Worm (Caenorhabditis elegans) whole organism, late embryonic: ENCODE measurements around the gene C30G7.2.

Source experiments
- F13H6.1 ChIP-seq: sonication (generic microtip); optimal IDR thresholded peaks from 2 replicates; lab custom pipeline; 2016; ENCODE audit warnings: missing genetic modification characterization, missing compliant biosample characterization
- ama-1 ChIP-seq: fragments of 150-350 bp; optimal IDR thresholded peaks from 2 replicates; lab custom pipeline; 2014
- ceh-45 ChIP-seq: fragments of 200-800 bp; sonication (Bioruptor generic); IDR thresholded peaks from 2 replicates; pipeline ENCODE4 v1.3.6; 2022; ENCODE audit warnings: missing genetic modification reagents, missing genetic modification characterization, missing compliant biosample characterization
- dve-1 ChIP-seq: sonication (generic microtip); optimal IDR thresholded peaks from 2 replicates; lab custom pipeline; 2017; ENCODE audit warnings: antibody characterized with exemption, mild to moderate bottlenecking, missing genetic modification characterization, missing compliant biosample characterization
- fkh-10 ChIP-seq: fragments of 150-350 bp; optimal IDR thresholded peaks from 2 replicates; lab custom pipeline; 2014; ENCODE audit warnings: missing biosample characterization, missing genetic modification reagents, missing genetic modification characterization
- fkh-6 ChIP-seq: sonication (generic microtip); optimal IDR thresholded peaks from 2 replicates; lab custom pipeline; 2016; ENCODE audit warnings: missing genetic modification characterization, missing compliant biosample characterization
- hlh-30 ChIP-seq: sonication (generic microtip); optimal IDR thresholded peaks from 2 replicates; lab custom pipeline; 2017; ENCODE audit warnings: antibody characterized with exemption, missing genetic modification characterization, missing compliant biosample characterization; ENCODE audit not compliant: insufficient read depth
- lim-6 ChIP-seq: sonication (generic microtip); optimal IDR thresholded peaks from 2 replicates; lab custom pipeline; 2016; ENCODE audit warnings: missing genetic modification characterization, missing compliant biosample characterization
- madf-2 ChIP-seq: sonication (generic microtip); optimal IDR thresholded peaks from 2 replicates; lab custom pipeline; 2017; ENCODE audit warnings: missing genetic modification characterization, missing compliant biosample characterization
- npax-4 ChIP-seq: sonication (generic microtip); optimal IDR thresholded peaks from 2 replicates; lab custom pipeline; 2016; ENCODE audit warnings: missing genetic modification characterization, missing compliant biosample characterization
- pag-3 ChIP-seq: sonication (generic microtip); optimal IDR thresholded peaks from 2 replicates; lab custom pipeline; 2016; ENCODE audit warnings: missing compliant biosample characterization, missing genetic modification characterization, borderline replicate concordance
- pat-9 ChIP-seq: fragments of 200-800 bp; sonication (Bioruptor generic); optimal IDR thresholded peaks from 2 replicates; lab custom pipeline; 2018; ENCODE audit warnings: mild to moderate bottlenecking, missing genetic modification characterization, moderate library complexity, missing compliant biosample characterization
- pha-2 ChIP-seq: sonication (generic microtip); optimal IDR thresholded peaks from 2 replicates; lab custom pipeline; 2017; ENCODE audit warnings: mild to moderate bottlenecking, missing genetic modification characterization, missing compliant biosample characterization
- pqm-1 ChIP-seq: sonication (generic microtip); optimal IDR thresholded peaks from 2 replicates; lab custom pipeline; 2016; ENCODE audit warnings: missing genetic modification characterization, missing compliant biosample characterization
- pros-1 ChIP-seq: fragments of 150-350 bp; optimal IDR thresholded peaks from 2 replicates; lab custom pipeline; 2014; ENCODE audit warnings: missing biosample characterization, missing genetic modification reagents, missing genetic modification characterization
- ref-2 ChIP-seq: sonication (generic microtip); optimal IDR thresholded peaks from 2 replicates; lab custom pipeline; 2016; ENCODE audit warnings: missing genetic modification characterization, missing compliant biosample characterization
- sox-4 ChIP-seq: sonication (generic microtip); optimal IDR thresholded peaks from 2 replicates; lab custom pipeline; 2017; ENCODE audit warnings: mild to moderate bottlenecking, missing genetic modification characterization, inconsistent platforms, missing compliant biosample characterization
- tbx-7 ChIP-seq: sonication (generic microtip); optimal IDR thresholded peaks from 2 replicates; lab custom pipeline; 2016; ENCODE audit warnings: missing genotype, missing genetic modification characterization, missing compliant biosample characterization
- ttx-3 ChIP-seq: sonication (generic microtip); optimal IDR thresholded peaks from 2 replicates; lab custom pipeline; 2016; ENCODE audit warnings: missing genetic modification reagents, missing genetic modification characterization, missing compliant biosample characterization
- unc-42 ChIP-seq: sonication (generic microtip); optimal IDR thresholded peaks from 2 replicates; lab custom pipeline; 2016; ENCODE audit warnings: missing genotype, missing genetic modification characterization, missing compliant biosample characterization
- unc-86 ChIP-seq: sonication (generic microtip); optimal IDR thresholded peaks from 2 replicates; lab custom pipeline; 2016; ENCODE audit warnings: missing genetic modification characterization, missing compliant biosample characterization
- ztf-16 ChIP-seq: sonication (generic microtip); optimal IDR thresholded peaks from 2 replicates; lab custom pipeline; 2017; ENCODE audit warnings: missing genetic modification characterization, missing compliant biosample characterization

Gene C30G7.2

DNA sequence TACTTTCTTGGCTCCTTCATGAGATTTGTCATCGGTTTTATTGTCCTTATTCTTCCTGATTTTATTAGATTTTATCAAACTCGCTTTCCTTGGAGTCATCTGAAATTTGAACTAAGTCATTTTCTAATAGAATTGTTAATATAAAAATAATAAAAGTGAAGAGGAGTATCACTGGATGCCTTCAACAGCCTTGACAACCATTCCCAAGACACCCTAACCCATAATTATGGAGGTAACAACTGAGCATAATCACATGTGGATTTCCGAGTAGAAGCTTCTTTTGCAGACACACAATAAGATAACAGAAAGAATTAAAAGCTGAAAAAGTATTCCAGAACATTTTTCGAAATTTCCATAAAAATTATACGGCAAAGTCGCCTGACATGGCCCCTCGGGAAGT is 19.0 kb downstream of the C30G7.2 start, which contains the start of gene F02D8.9:
Gene F02D8.9 (minus strand): TSS at position 101 of the 400 bp plus-strand sequence.
- no peak for TF ChIP-seq ama-1 (lab: Kevin White, UChicago)
- no peak for TF ChIP-seq tbx-7 (tag; lab: Kevin White, UChicago)
- TF ChIP-seq pqm-1 (tag; lab: Kevin White, UChicago) = no peak
- no peak for TF ChIP-seq dve-1 (tag; lab: Kevin White, UChicago)
- TF ChIP-seq pha-2 (tag; lab: Kevin White, UChicago) = no peak
- TF ChIP-seq F13H6.1 (tag; lab: Kevin White, UChicago) = no peak
- TF ChIP-seq pat-9 = no peak
- no peak for TF ChIP-seq unc-86 (tag; lab: Kevin White, UChicago)
- TF ChIP-seq ttx-3 (tag; lab: Kevin White, UChicago) = no peak
- TF ChIP-seq, all 69 proteins: peak for 0

DNA sequence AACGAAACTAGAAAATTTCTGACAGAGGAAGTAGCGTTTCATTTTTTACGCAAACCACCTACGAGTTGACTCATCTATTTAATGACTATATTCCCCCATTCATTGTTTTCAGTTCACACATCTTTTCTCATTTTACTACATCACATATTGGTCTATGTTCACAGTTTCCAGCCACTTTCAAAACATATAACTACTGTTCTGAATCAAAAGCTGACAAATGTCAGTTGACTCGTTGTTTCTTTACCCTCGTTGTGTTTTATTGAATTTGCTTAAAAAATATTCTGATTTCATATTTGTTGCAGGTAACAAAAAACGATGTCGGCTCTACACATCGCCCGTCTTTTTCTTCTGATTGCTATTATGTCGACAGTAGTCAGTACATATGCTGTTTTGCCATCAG is 34.4 kb downstream of the C30G7.2 start, which contains the start of gene nlp-59:
Gene nlp-59 (plus strand): TSS at position 301 of the 400 bp plus-strand sequence.
- TF ChIP-seq ceh-45 (GFP tag; lab: Robert Waterston, UW) = no peak

DNA sequence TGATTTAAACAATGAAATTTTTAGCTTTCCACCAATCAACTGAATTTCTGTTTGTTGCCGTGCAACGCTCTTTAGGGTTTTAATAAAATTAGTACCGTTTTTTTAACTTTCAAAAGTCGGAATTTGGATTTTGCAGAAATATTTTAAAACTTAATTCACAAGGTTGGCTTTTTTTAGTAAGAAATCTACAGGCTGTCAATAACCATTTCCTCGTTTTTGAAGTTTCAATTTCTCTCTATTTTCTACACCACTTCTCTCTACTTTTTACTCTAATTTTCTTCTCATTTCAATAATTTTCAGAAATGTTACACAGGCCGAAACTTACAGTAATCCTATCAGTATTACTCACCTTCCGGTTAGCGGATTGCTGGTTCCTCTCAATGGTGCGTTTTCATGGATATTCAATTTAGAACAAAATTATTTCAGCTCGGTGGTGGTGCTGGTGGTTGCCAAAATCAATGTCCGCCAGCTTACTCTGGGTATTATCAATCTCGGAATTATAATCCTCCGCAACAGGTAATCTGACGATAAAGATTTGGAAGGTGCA is 41.6 kb downstream of the C30G7.2 start, which contains the start of the genes grd-12 and F02D8.1:
Gene grd-12 (plus strand): TSS at position 301 of the 547 bp plus-strand sequence.
Gene F02D8.1 (minus strand): TSS at position 497 of the 547 bp plus-strand sequence.
- TF ChIP-seq hlh-30 = no peak

DNA sequence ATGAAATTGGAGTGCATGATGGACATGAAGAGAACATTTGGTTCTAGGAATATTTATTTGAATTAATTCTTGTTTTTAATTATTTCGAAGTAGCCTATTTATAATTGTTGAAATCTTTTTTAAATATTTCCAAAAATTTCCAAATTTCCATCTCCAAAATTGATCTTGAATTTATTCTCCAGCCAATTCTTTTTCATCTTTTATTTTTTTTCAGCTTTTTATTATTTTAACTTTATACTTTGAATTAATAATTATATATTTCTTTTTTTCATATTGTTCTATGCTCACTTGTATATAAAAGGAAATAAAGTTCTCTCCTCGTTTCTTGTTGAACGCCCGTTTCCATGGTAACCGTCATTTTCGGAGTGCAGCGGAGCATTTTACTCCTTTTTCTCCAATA is 43.2 kb downstream of the C30G7.2 start, which contains the start of gene xbx-1:
Gene xbx-1 (plus strand): TSS at position 301 of the 400 bp plus-strand sequence.
- TF ChIP-seq madf-2 (tag; lab: Kevin White, UChicago) = no peak
- no peak for TF ChIP-seq pag-3 (tag; lab: Kevin White, UChicago)
- no peak for TF ChIP-seq fkh-6 (tag; lab: Kevin White, UChicago)
- no peak for TF ChIP-seq unc-42 (tag; lab: Kevin White, UChicago)
- no peak for TF ChIP-seq lim-6 (tag; lab: Kevin White, UChicago)
- no peak for TF ChIP-seq ztf-16 (tag; lab: Kevin White, UChicago)
- TF ChIP-seq sox-4 (tag; lab: Kevin White, UChicago) = no peak
- no peak for TF ChIP-seq hlh-30
- TF ChIP-seq fkh-10 (GFP tag; lab: Kevin White, UChicago) = no peak
- TF ChIP-seq npax-4 = no peak

DNA sequence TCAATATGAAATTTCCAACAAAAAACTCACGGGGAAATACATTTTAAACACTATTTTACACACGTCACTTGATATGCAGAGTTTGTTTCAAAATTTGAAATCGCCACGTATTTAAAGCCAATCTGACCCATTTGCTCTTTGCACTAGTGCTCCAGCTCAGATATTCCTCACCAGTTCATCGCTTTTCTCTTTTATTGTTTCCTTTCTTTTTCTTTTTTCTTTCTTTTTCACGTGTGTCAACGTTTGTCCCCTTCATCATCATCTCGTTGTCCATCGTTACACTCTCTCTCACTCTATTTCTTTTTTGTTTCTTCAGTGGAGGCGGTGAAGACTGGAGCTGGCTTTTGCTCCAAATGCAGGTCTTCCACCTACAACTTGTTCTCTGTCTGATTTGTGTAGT is 47.9 kb downstream of the C30G7.2 start, which contains the start of gene F02D8.4:
Gene F02D8.4 (plus strand): TSS at position 301 of the 400 bp plus-strand sequence.
- TF ChIP-seq ref-2 (tag; lab: Kevin White, UChicago) = no peak
- TF ChIP-seq pros-1 (tag; lab: Kevin White, UChicago) = no peak
- no peak for TF ChIP-seq ama-1 (lab: Kevin White, UChicago)
- TF ChIP-seq, all 69 proteins: peak for 0
